Fruit fly (Drosophila melanogaster): Measurements from ENCODE around the gene eIF2beta.
A peak's percentile ranks its signal among the peaks of the same experiment; 100 is the strongest.

Gene eIF2beta

dm6 chr3L:12501249-12501648 lies 25.3 kb downstream of the eIF2beta start, which contains the start of the genes CG10638 and CG10681 (continued):
- TF ChIP-seq NK7.1 (GFP tag; optimal IDR thresholded peaks at IDR 0.05) (no peak), Mad (GFP tag; optimal IDR thresholded peaks at IDR 0.05) (no peak), Dip3 (GFP tag; optimal IDR thresholded peaks at IDR 0.05) (no peak), row (GFP tag; IDR thresholded peaks at IDR 0.05) (peak; percentile 64), CG6272 (GFP tag; IDR thresholded peaks at IDR 0.05) (no peak), E2f1 (GFP tag; IDR thresholded peaks at IDR 0.05) (no peak), Dad (GFP tag; optimal IDR thresholded peaks at IDR 0.05) (no peak), Antp (GFP tag; optimal IDR thresholded peaks at IDR 0.05) (no peak), zfh2 (GFP tag; optimal IDR thresholded peaks at IDR 0.05) (peak; percentile 11), Hand (GFP tag; optimal IDR thresholded peaks at IDR 0.05) (no peak), CG17361 (GFP tag; IDR thresholded peaks at IDR 0.05) (0 out of 3 replicates have a peak, but pooled peaks have one; percentile 43), lbe (GFP tag; optimal IDR thresholded peaks at IDR 0.05) (peak; percentile 85), ftz-f1 (GFP tag; optimal IDR thresholded peaks at IDR 0.05) (peak; percentile 78), PHDP (tag; optimal IDR thresholded peaks at IDR 0.05) (peak; percentile 65), ewg (GFP tag; optimal IDR thresholded peaks at IDR 0.05) (no peak), CG11093 (GFP tag; IDR thresholded peaks at IDR 0.05) (no peak), Ptx1 (GFP tag; IDR thresholded peaks at IDR 0.05) (0 out of 2 replicates have a peak, but pooled peaks have one; percentile 16), H15 (GFP tag; IDR thresholded peaks at IDR 0.05) (no peak), CG5245 (GFP tag; optimal IDR thresholded peaks at IDR 0.05) (peak; percentile 49), CG8478 (optimal IDR thresholded peaks at IDR 0.05) (no peak), CG10654 (GFP tag; optimal IDR thresholded peaks at IDR 0.05) (peak; percentile 57), al (GFP tag; IDR thresholded peaks at IDR 0.05) (no peak), Dek (tag; optimal IDR thresholded peaks at IDR 0.05) (peak; percentile 20), Dref (GFP tag; IDR thresholded peaks at IDR 0.05) (no peak), CG33213 (GFP tag; optimal IDR thresholded peaks at IDR 0.05) (no peak), CG31224 (GFP tag; IDR thresholded peaks at IDR 0.05) (no peak), disco-r (GFP tag; optimal IDR thresholded peaks at IDR 0.05) (no peak), yki (optimal IDR thresholded peaks at IDR 0.05) (no peak), so (GFP tag; IDR thresholded peaks at IDR 0.05) (no peak), gsb (GFP tag; IDR thresholded peaks at IDR 0.05) (no peak), Kr (GFP tag; optimal IDR thresholded peaks at IDR 0.05) (no peak), Med (GFP tag) (peak; percentile 79), Myb (GFP tag; optimal IDR thresholded peaks at IDR 0.05) (peak; percentile 32), CG11696 (GFP tag; IDR thresholded peaks at IDR 0.05) (no peak), vfl (GFP tag; optimal IDR thresholded peaks at IDR 0.05) (peak; percentile 5), Atf-2 (GFP tag; optimal IDR thresholded peaks at IDR 0.05) (no peak), CG1529 (GFP tag; optimal IDR thresholded peaks at IDR 0.05) (no peak), zf30C (GFP tag; optimal IDR thresholded peaks at IDR 0.05) (no peak), Dbx (GFP tag; IDR thresholded peaks at IDR 0.05) (no peak), CG31365 (tag; optimal IDR thresholded peaks at IDR 0.05) (no peak), mld (GFP tag; IDR thresholded peaks at IDR 0.05; ENCODE audit: partially characterized antibody) (no peak), gro (GFP tag; optimal IDR thresholded peaks at IDR 0.05) (no peak), ab (GFP tag; optimal IDR thresholded peaks at IDR 0.05) (no peak), CG34422 (GFP tag; IDR thresholded peaks at IDR 0.05) (peak; percentile 55; the same call in 1 of the 3 replicates), Scr (GFP tag; IDR thresholded peaks at IDR 0.05; ENCODE audit: partially characterized antibody) (0 out of 2 replicates have a peak, but pooled peaks have one; percentile 11), Blimp-1 (GFP tag; optimal IDR thresholded peaks at IDR 0.05) (peak; percentile 41), fd3F (GFP tag; optimal IDR thresholded peaks at IDR 0.05) (no peak), z (GFP tag; IDR thresholded peaks at IDR 0.05) (no peak), HLH54F (GFP tag; optimal IDR thresholded peaks at IDR 0.05) (no peak), NfI (GFP tag; optimal IDR thresholded peaks at IDR 0.05) (peak; percentile 27), chif (GFP tag; optimal IDR thresholded peaks at IDR 0.05) (peak in 1 of 2 experiments; percentile 19), ttk (GFP tag; IDR thresholded peaks at IDR 0.05) (no peak), CG13123 (GFP tag; optimal IDR thresholded peaks at IDR 0.05) (no peak), CG42726 (GFP tag; IDR thresholded peaks at IDR 0.05; ENCODE audit: partially characterized antibody) (no peak)
